Fruit fly (Drosophila melanogaster) whole organism, wandering third instar larva: ENCODE measurements around the gene Gr93d.

Source experiments
- CG32264 ChIP-seq: fragments of 200-800 bp; sonication (Bioruptor generic); optimal IDR thresholded peaks from 2 replicates; lab custom pipeline; 2016; ENCODE audit warnings: missing biosample characterization, missing genetic modification characterization
- CrebA ChIP-seq: fragments of 200-800 bp; sonication (Bioruptor generic); optimal IDR thresholded peaks from 2 replicates; lab custom pipeline; 2016; ENCODE audit warnings: missing biosample characterization, mild to moderate bottlenecking, missing genetic modification characterization, borderline replicate concordance
- Dfd ChIP-seq: fragments of >200 bp; optimal IDR thresholded peaks from 2 replicates; lab custom pipeline; 2017; ENCODE audit warnings: missing biosample characterization, missing genetic modification characterization
- Dif ChIP-seq: fragments of 200-275, 200-300 bp; sonication (Bioruptor generic); optimal IDR thresholded peaks from 2 replicates; lab custom pipeline; 2018; ENCODE audit warnings: missing biosample characterization, missing genetic modification characterization; ENCODE audit not compliant: partially characterized antibody
- GATAd ChIP-seq: sonication (Bioruptor generic); optimal IDR thresholded peaks from 2 replicates; lab custom pipeline; 2016; ENCODE audit warnings: missing biosample characterization, missing genetic modification characterization
- HLH106 ChIP-seq: fragments of 200-800 bp; optimal IDR thresholded peaks from 3 replicates; lab custom pipeline; 2019; ENCODE audit warnings: missing biosample characterization, mild to moderate bottlenecking, missing genetic modification characterization, moderate library complexity
- Hnf4 ChIP-seq: fragments of 200-800 bp; sonication (Bioruptor generic); optimal IDR thresholded peaks from 2 replicates; lab custom pipeline; 2016; ENCODE audit warnings: missing biosample characterization, mild to moderate bottlenecking, missing genetic modification characterization
- Hr83 ChIP-seq: fragments of 200-300 bp; sonication (Bioruptor generic); optimal IDR thresholded peaks from 2 replicates; lab custom pipeline; 2016; ENCODE audit warnings: missing biosample characterization, mild to moderate bottlenecking, missing genetic modification characterization, moderate library complexity; ENCODE audit not compliant: poor library complexity, severe bottlenecking
- Jra ChIP-seq: sonication (Bioruptor generic); optimal IDR thresholded peaks from 2 replicates; lab custom pipeline; 2016; ENCODE audit warnings: missing biosample characterization, missing genetic modification characterization
- Mio ChIP-seq: sonication (Bioruptor generic); optimal IDR thresholded peaks from 2 replicates; lab custom pipeline; 2016; ENCODE audit warnings: missing biosample characterization, missing genetic modification characterization
- Myc ChIP-seq: fragments of >200 bp; optimal IDR thresholded peaks from 2 replicates; lab custom pipeline; 2017
- N ChIP-seq: fragments of >200 bp; optimal IDR thresholded peaks from 2 replicates; lab custom pipeline; 2018; ENCODE audit warnings: missing biosample characterization, missing external identifiers, missing genetic modification characterization
- OdsH ChIP-seq: fragments of 200-800 bp; sonication (Bioruptor generic); optimal IDR thresholded peaks from 2 replicates; lab custom pipeline; 2016; ENCODE audit warnings: missing biosample characterization, mild to moderate bottlenecking, missing genetic modification characterization
- Rel ChIP-seq, 2 experiments: fragments of 200-800 bp; sonication (Bioruptor generic) in 1 of 2; optimal IDR thresholded peaks; 2 replicates in 1 of 2; 3 replicates in 1 of 2; lab custom pipeline; 2016 to 2019; ENCODE audit warnings: mild to moderate bottlenecking in 2 of 2, missing biosample characterization in 2 of 2, missing genetic modification characterization in 2 of 2, moderate library complexity in 1 of 2
- Sp1 ChIP-seq: fragments of 200-800 bp; sonication (Bioruptor generic); optimal IDR thresholded peaks from 3 replicates; lab custom pipeline; 2019; ENCODE audit warnings: missing biosample characterization, mild to moderate bottlenecking, missing genetic modification characterization, moderate library complexity
- Vsx2 ChIP-seq: fragments of 200-300, 225-300 bp; sonication (Bioruptor generic); optimal IDR thresholded peaks from 2 replicates; lab custom pipeline; 2018; ENCODE audit warnings: missing biosample characterization, missing genetic modification characterization; ENCODE audit not compliant: partially characterized antibody
- brk ChIP-seq: fragments of 200-800 bp; sonication (Bioruptor generic); optimal IDR thresholded peaks from 2 replicates; lab custom pipeline; 2016; ENCODE audit warnings: missing biosample characterization, mild to moderate bottlenecking, missing genetic modification characterization
- dl ChIP-seq, 2 experiments: fragments of 175-275, 200-275 bp in 1 of 2; fragments of 200-275 bp in 1 of 2; sonication (Bioruptor generic); optimal IDR thresholded peaks; lab custom pipeline; 2018; ENCODE audit warnings: mild to moderate bottlenecking in 2 of 2, missing biosample characterization in 2 of 2, missing genetic modification characterization in 2 of 2, moderate library complexity in 2 of 2; ENCODE audit not compliant: partially characterized antibody in 2 of 2, insufficient read depth in 1 of 2
- dmrt93B ChIP-seq: fragments of 200-800 bp; sonication (Bioruptor generic); optimal IDR thresholded peaks from 2 replicates; lab custom pipeline; 2018; ENCODE audit warnings: missing biosample characterization, mild to moderate bottlenecking, missing genetic modification characterization
- dsf ChIP-seq: sonication (Bioruptor generic); optimal IDR thresholded peaks from 2 replicates; lab custom pipeline; 2016; ENCODE audit warnings: missing biosample characterization, missing genetic modification characterization, borderline replicate concordance
- ey ChIP-seq: fragments of 200-800 bp; sonication (Bioruptor generic); optimal IDR thresholded peaks from 2 replicates; lab custom pipeline; 2016; ENCODE audit warnings: missing biosample characterization, missing genetic modification characterization
- fru ChIP-seq: fragments of 200-800 bp; sonication (Bioruptor generic); optimal IDR thresholded peaks from 3 replicates; lab custom pipeline; 2016; ENCODE audit warnings: missing biosample characterization, mild to moderate bottlenecking, missing genetic modification characterization
- h ChIP-seq: fragments of 200-800 bp; sonication (Bioruptor generic); optimal IDR thresholded peaks from 3 replicates; lab custom pipeline; 2016; ENCODE audit warnings: missing biosample characterization, mild to moderate bottlenecking, missing genetic modification characterization
- jim ChIP-seq: fragments of 175-275, 200-325 bp; sonication (Bioruptor generic); optimal IDR thresholded peaks from 2 replicates; lab custom pipeline; 2016; ENCODE audit warnings: missing biosample characterization, mild to moderate bottlenecking, missing genetic modification characterization
- rgr ChIP-seq: fragments of 200-800 bp; sonication (Bioruptor generic); optimal IDR thresholded peaks from 3 replicates; lab custom pipeline; 2016; ENCODE audit warnings: missing biosample characterization, mild to moderate bottlenecking, missing genetic modification characterization
- sv ChIP-seq: fragments of 200-800 bp; sonication (Bioruptor generic); optimal IDR thresholded peaks from 3 replicates; lab custom pipeline; 2016; ENCODE audit warnings: missing biosample characterization, missing genetic modification characterization
- tai ChIP-seq: sonication (Bioruptor generic); optimal IDR thresholded peaks from 2 replicates; lab custom pipeline; 2016; ENCODE audit warnings: missing biosample characterization, missing genetic modification characterization
- usp ChIP-seq: fragments of >200 bp; optimal IDR thresholded peaks from 2 replicates; lab custom pipeline; 2017; ENCODE audit warnings: missing biosample characterization, missing genetic modification characterization
- woc ChIP-seq: sonication (Bioruptor generic); optimal IDR thresholded peaks from 2 replicates; lab custom pipeline; 2016; ENCODE audit warnings: missing biosample characterization, mild to moderate bottlenecking, missing genetic modification characterization

Gr93d gene

DNA sequence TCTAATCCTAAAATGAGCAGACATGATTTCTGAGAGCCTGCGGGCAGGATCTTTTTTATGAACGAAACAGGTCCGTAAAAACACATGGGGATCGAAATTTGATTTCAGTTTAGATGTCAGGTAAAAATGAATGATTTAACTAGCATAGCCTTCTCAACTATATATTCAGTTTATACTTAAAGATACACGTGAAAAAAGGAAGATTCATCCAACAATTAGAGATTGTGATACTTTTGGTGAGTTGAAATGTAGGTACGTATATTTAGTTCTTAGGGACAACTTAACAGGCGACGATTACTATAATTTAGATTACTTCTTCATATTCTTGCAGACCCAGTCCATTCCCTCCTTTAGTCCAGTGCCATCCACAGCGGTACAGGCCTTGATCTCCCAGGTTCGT, 39.0 kb upstream of the Gr93d start, which contains the start of gene CG17819:
CG17819 (minus strand) TSS at position 101 of the 400 bp plus-strand sequence.
- no peak for TF ChIP-seq Dfd
- TF ChIP-seq, all 38 proteins: peak for 0

DNA sequence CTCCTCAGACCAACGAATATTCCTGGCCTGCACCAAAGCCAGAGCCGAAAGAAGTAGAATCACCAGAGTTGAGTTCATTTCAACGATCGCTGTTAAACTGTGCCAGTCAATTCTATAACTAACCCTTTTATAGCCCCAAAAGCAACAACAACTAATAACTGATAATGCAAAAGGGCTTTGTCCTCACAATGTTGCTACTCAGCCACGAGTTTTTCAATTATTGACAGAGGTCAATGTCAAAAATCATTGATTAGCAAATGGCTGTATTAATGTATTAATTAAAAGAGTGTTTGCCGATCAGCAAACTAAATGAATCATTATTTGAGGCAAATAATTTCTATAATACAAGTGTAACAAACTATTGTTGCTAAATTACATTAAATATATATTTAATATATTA, 37.9 kb upstream of the Gr93d start, which contains the start of gene fit:
fit (minus strand) TSS at position 101 of the 400 bp plus-strand sequence.
- TF ChIP-seq woc (GFP tag; lab: Kevin White, UChicago), result no peak
- no peak for TF ChIP-seq CG32264
- TF ChIP-seq OdsH, result no peak

DNA sequence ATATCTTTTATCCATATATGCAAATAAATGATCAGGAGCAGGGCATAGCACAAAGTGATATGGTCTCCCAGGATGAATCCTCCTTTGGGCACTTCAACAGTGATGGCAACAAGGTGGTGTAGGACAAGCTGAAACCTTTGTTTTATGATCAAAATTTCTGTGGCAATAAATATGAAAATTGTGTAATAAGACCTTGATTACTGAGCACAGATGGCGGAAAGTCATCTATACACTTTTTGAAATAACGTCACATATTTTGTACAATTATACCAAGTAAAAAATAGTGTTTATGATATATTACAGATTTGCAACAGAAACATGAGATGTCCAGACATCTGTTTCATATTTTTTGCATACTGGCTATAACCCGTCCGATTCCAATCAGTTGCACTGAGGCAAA, 34.1 kb upstream of the Gr93d start, which contains the start of gene CG31465:
CG31465 (plus strand) TSS at position 301 of the 400 bp plus-strand sequence.
- TF ChIP-seq Jra (GFP tag; lab: Kevin White, UChicago) (no peak), Mio (GFP tag; lab: Kevin White, UChicago) (no peak), Vsx2 (GFP tag; lab: Kevin White, UChicago) (no peak), dmrt93B (GFP tag; lab: Kevin White, UChicago) (no peak), sv (no peak)

DNA sequence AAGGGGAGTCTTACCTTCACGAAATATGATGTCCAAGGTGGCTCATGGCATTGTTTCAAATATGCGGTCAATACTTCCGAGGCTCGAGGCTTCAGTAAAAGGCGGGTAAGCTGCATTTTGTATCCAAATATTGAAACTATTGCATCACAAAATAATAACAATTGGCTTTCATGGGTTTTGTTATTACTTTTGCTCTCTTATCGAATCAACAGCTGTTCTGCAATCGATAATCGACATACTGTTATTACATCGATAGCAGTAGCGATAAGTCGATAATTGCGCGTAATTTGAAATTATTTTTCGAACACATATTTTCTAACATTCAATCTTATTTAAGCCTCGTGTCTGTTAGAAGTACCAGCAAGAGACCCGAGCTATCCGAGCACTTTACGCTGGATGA, 32.0 kb upstream of the Gr93d start, which contains the start of gene CG34148:
CG34148 (minus strand) TSS at position 214 of the 400 bp plus-strand sequence.
- no peak for TF ChIP-seq CrebA (GFP tag; lab: Kevin White, UChicago)
- TF ChIP-seq Hnf4, result no peak
- TF ChIP-seq GATAd (GFP tag; lab: Kevin White, UChicago), result no peak
- no peak for TF ChIP-seq dmrt93B (GFP tag; lab: Kevin White, UChicago)
- no peak for TF ChIP-seq Rel (GFP tag; optimal IDR thresholded peaks at IDR 0.05; lab: Kevin White, UChicago)
- no peak for TF ChIP-seq Rel (tag; optimal IDR thresholded peaks at IDR 0.05; lab: Kevin White, UChicago)
- no peak for TF ChIP-seq HLH106 (tag; lab: Kevin White, UChicago)
- no peak for TF ChIP-seq Jra (GFP tag; lab: Kevin White, UChicago)
- TF ChIP-seq tai (GFP tag; lab: Kevin White, UChicago), result no peak
- no peak for TF ChIP-seq CG32264
- no peak for TF ChIP-seq jim

DNA sequence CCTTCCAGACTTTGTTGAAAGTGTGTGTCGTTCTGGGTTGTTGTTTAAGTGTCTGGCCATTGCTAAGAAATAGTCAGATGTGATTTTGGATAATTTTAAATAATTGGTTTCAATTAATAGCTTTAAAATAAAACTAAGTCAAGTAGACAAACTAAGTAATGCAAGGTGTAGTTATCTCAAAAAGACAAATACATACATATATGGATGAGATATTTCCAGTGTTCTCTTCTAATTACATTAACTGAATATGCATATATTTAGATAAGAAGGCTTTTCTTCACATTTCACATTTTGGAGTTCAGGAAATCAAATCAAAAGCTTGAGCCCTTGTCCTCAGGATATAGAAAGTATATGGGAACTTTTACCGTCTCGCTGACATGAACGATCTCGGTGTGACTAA, 31.2 kb upstream of the Gr93d start, which contains the start of gene P5CDh2:
P5CDh2 (plus strand) TSS at position 301 of the 400 bp plus-strand sequence.
- TF ChIP-seq Myc (lab: Kevin White, UChicago) (no peak), HLH106 (tag; lab: Kevin White, UChicago) (no peak), Hr83 (GFP tag; lab: Kevin White, UChicago) (no peak), CG32264 (no peak), Hnf4 (no peak), h (GFP tag; lab: Kevin White, UChicago) (no peak), Jra (GFP tag; lab: Kevin White, UChicago) (no peak), jim (no peak), usp (GFP tag; lab: Kevin White, UChicago) (no peak), brk (GFP tag; lab: Kevin White, UChicago) (no peak), Dfd (no peak), rgr (GFP tag; lab: Kevin White, UChicago) (no peak)
- TF ChIP-seq, all 38 proteins: peak for 0

DNA sequence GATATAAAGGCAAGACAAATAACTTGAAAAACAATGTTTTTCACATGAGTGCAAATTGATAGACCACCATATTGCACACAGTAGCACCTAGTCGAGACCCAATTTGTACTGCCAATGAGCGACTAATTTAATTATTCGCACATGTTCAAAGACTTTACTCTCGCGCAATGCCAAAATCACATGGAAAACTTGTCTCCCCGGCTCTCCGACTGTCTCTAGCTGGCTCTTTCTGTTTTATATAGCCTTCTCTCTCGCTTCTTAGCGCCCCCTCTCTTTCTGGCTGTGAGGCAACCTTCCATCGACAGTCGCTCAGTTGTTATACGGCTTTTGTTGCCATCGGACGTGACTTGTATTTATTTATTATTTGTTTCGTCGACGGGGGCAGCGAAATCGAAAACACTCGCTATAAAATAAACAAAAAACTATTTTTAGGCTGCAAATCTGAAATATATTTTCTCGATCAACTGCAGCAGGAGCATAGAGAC, 28.6 kb upstream of the Gr93d start, which contains the start of gene CG6656:
CG6656 (plus strand) TSS at position 312 of the 485 bp plus-strand sequence.
- TF ChIP-seq N (GFP tag; lab: Kevin White, UChicago) (no peak), Hnf4 (peak; percentile 62), CG32264 (peak; percentile 14), Myc (lab: Kevin White, UChicago) (no peak), OdsH (peak; percentile 24), Vsx2 (GFP tag; lab: Kevin White, UChicago) (peak; percentile 70), fru (GFP tag; lab: Kevin White, UChicago) (peak; percentile 46), woc (GFP tag; lab: Kevin White, UChicago) (peak; percentile 57), HLH106 (tag; lab: Kevin White, UChicago) (peak; percentile 9), ey (no peak), dl (GFP tag; optimal IDR thresholded peaks at IDR 0.05; lab: Kevin White, UChicago; ENCODE audit: insufficient read depth in 1 of 2, partially characterized antibody in 2 of 2) (peak; percentile 86 to 91), Dif (GFP tag; lab: Kevin White, UChicago) (peak; percentile 93), dsf (GFP tag; lab: Kevin White, UChicago) (no peak), Rel (GFP tag; optimal IDR thresholded peaks at IDR 0.05; lab: Kevin White, UChicago) (no peak), Rel (tag; optimal IDR thresholded peaks at IDR 0.05; lab: Kevin White, UChicago) (peak; percentile 41), Sp1 (GFP tag; lab: Kevin White, UChicago) (no peak)
- TF ChIP-seq, all 38 proteins: peak for 10
